Fruit fly (Drosophila melanogaster) Kc167 (cell line): ENCODE results near the gene Cyp28a5.

ENCODE experiments used
- Myc ChIP-seq: fragments of >200 bp; optimal IDR thresholded peaks from 2 replicates; lab custom pipeline; 2017; ENCODE audit warnings: missing external identifiers
- Sin3A ChIP-seq: fragments of >200 bp; optimal IDR thresholded peaks from 2 replicates; lab custom pipeline; 2018; ENCODE audit warnings: missing external identifiers
- h ChIP-seq: fragments of >200 bp; optimal IDR thresholded peaks from 3 replicates; lab custom pipeline; 2018; ENCODE audit warnings: missing external identifiers
- insv ChIP-seq: fragments of >200 bp; optimal IDR thresholded peaks from 3 replicates; lab custom pipeline; 2018; ENCODE audit warnings: missing external identifiers
- psq ChIP-seq: fragments of >200 bp; optimal IDR thresholded peaks from 2 replicates; lab custom pipeline; 2017; ENCODE audit warnings: missing external identifiers
- ttk ChIP-seq: sonication (Bioruptor generic); optimal IDR thresholded peaks from 2 replicates; lab custom pipeline; 2017; ENCODE audit warnings: missing external identifiers

Cyp28a5 gene

DNA sequence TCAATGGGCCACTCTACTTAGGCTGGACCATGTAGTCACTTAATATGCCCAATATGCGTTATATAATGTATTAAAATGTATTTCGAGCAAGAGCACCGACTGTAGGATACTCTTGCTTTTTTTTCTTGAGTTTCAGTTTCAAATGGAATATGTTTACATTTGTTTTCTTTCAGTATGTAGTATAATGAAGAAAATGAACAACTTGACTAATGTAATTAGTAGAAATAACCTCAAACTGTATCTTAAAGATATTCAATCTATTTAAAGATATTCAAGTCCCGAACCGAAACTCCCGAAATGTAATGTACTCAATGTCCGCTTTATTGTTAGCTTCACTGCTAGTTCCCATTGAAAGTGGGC lies 47.6 kb downstream of the Cyp28a5 start:
- TF ChIP-seq Myc (lab: Kevin White, UChicago) (no peak), h (lab: Kevin White, UChicago) (no peak), insv (lab: Kevin White, UChicago) (no peak), Sin3A (lab: Kevin White, UChicago) (no peak), ttk (lab: Kevin White, UChicago) (no peak), psq (lab: Kevin White, UChicago) (no peak)

DNA sequence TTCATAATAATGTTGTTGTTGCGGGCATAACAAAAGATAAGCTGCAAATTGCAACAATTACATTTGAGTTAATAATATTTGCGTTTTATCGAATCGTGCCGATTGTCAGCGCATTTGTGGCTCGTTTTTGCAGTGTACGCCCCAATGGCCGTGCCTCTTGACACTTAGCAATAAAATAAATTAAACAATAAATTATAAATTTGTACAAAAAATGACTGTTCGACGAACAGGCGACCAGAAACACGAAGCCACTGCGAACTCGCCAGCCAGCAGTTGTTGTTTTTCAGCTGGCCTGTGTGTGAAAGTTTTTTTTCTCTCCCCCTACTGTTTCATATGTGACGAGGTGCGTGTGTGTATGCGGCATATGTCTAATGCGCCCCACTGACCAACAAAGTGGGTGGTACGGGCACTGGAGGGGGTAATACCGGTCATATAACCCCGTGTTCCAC lies 48.4 kb downstream of the Cyp28a5 start:
- TF ChIP-seq psq (lab: Kevin White, UChicago) (no peak), Myc (lab: Kevin White, UChicago) (no peak), insv (lab: Kevin White, UChicago) (no peak), ttk (lab: Kevin White, UChicago) (no peak), h (lab: Kevin White, UChicago) (no peak), Sin3A (lab: Kevin White, UChicago) (no peak)

DNA sequence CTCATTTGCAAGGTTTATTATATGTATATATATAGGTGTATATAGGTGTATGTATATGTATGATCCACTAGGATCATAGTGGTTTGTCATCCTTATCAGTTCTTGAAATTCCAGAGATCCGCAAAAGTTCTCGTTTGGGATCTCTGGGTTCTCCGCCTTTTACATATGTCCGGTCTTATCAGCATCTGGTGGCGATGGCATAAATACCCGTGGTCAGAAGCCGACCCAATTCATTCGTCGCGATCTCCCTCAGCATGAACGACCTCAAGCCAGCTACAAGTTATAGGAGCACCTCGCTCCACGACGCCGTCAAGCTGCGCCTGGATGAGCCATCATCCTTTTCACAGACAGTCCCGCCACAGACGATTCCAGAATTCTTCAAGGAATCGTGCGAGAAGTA lies 49.7 kb downstream of the Cyp28a5 start, which contains the start of gene hll:
TSS of gene hll (plus strand) at position 224 of the 400 bp plus-strand sequence.
- TF ChIP-seq psq (lab: Kevin White, UChicago), result no peak
- no peak for TF ChIP-seq insv (lab: Kevin White, UChicago)
- no peak for TF ChIP-seq Myc (lab: Kevin White, UChicago)
- TF ChIP-seq ttk (lab: Kevin White, UChicago), result no peak
- TF ChIP-seq Sin3A (lab: Kevin White, UChicago), result no peak
